Fruit fly (Drosophila melanogaster) whole organism, prepupa: ENCODE measurements around the gene RacGAP84C.
A peak's percentile ranks its signal among the peaks of the same experiment; 100 is the strongest.

Experiments
- Blimp-1 ChIP-seq: fragments of 200-800 bp; sonication (Bioruptor generic); optimal IDR thresholded peaks from 3 replicates; lab custom pipeline; 2017; ENCODE audit warnings: missing biosample characterization, missing genetic modification characterization, mild to moderate bottlenecking, moderate library complexity, missing genetic modification reagents
- CG10631 ChIP-seq: fragments of 200-800 bp; sonication (Bioruptor generic); optimal IDR thresholded peaks from 2 replicates; lab custom pipeline; 2016; ENCODE audit warnings: missing biosample characterization, missing genetic modification characterization
- CG10669 ChIP-seq: fragments of 200-800 bp; sonication (Bioruptor generic); optimal IDR thresholded peaks from 3 replicates; lab custom pipeline; 2018; ENCODE audit warnings: missing biosample characterization, mild to moderate bottlenecking, missing genetic modification characterization, moderate library complexity
- CG11294 ChIP-seq: fragments of 200-800 bp; sonication (Bioruptor generic); IDR thresholded peaks from 2 replicates; pipeline ENCODE4 v1.3.6; 2022; ENCODE audit warnings: missing biosample characterization, missing genetic modification characterization
- CG11762 ChIP-seq: fragments of 200-800 bp; sonication (Bioruptor generic); optimal IDR thresholded peaks from 3 replicates; lab custom pipeline; 2016; ENCODE audit warnings: missing biosample characterization, missing genetic modification characterization; ENCODE audit not compliant: insufficient read depth
- CG11902 ChIP-seq: fragments of 200-800 bp; sonication (Bioruptor generic); optimal IDR thresholded peaks from 3 replicates; lab custom pipeline; 2016; ENCODE audit warnings: missing biosample characterization, missing genetic modification characterization
- CG1621 ChIP-seq: fragments of 200-800 bp; sonication (Bioruptor generic); optimal IDR thresholded peaks from 3 replicates; lab custom pipeline; 2018; ENCODE audit warnings: missing biosample characterization, mild to moderate bottlenecking, missing genetic modification characterization
- CG16779 ChIP-seq: fragments of 200-800 bp; sonication (Bioruptor generic); optimal IDR thresholded peaks from 3 replicates; lab custom pipeline; 2017; ENCODE audit warnings: missing biosample characterization, mild to moderate bottlenecking, missing genetic modification characterization
- CG3032 ChIP-seq: fragments of 200-800 bp; optimal IDR thresholded peaks from 2 replicates; lab custom pipeline; 2019; ENCODE audit warnings: missing biosample characterization, mild to moderate bottlenecking, missing genetic modification characterization, moderate library complexity
- CG32006 ChIP-seq: fragments of 200-800 bp; sonication (Bioruptor generic); optimal IDR thresholded peaks from 3 replicates; lab custom pipeline; 2017; ENCODE audit warnings: missing biosample characterization, mild to moderate bottlenecking, missing genetic modification characterization
- CG34406 ChIP-seq: fragments of 200-800 bp; sonication (Bioruptor generic); optimal IDR thresholded peaks from 3 replicates; lab custom pipeline; 2016; ENCODE audit warnings: missing biosample characterization, missing genetic modification characterization
- CG3919 ChIP-seq: fragments of 200-800 bp; sonication (Bioruptor generic); optimal IDR thresholded peaks from 3 replicates; lab custom pipeline; 2016; ENCODE audit warnings: missing biosample characterization, missing genetic modification characterization
- CG6163 ChIP-seq: fragments of 200-800 bp; sonication (Bioruptor generic); IDR thresholded peaks from 3 replicates; pipeline ENCODE4 v1.3.6; 2022; ENCODE audit warnings: missing biosample characterization, missing genetic modification characterization
- CG6276 ChIP-seq: fragments of 200-800 bp; sonication (Bioruptor generic); optimal IDR thresholded peaks from 2 replicates; lab custom pipeline; 2017; ENCODE audit warnings: missing biosample characterization, mild to moderate bottlenecking, missing genetic modification characterization
- CG6792 ChIP-seq: fragments of 200-800 bp; sonication (Bioruptor generic); optimal IDR thresholded peaks from 3 replicates; lab custom pipeline; 2016; ENCODE audit warnings: missing biosample characterization, missing genetic modification characterization
- CG6854 ChIP-seq: fragments of 200-800 bp; sonication (Bioruptor generic); optimal IDR thresholded peaks from 2 replicates; lab custom pipeline; 2017; ENCODE audit warnings: missing biosample characterization, mild to moderate bottlenecking, missing genetic modification characterization
- CG7368 ChIP-seq: fragments of 200-800 bp; sonication (Bioruptor generic); optimal IDR thresholded peaks from 3 replicates; lab custom pipeline; 2016; ENCODE audit warnings: missing biosample characterization, missing genetic modification characterization
- CG8119 ChIP-seq: fragments of 200-800 bp; sonication (Bioruptor generic); IDR thresholded peaks from 3 replicates; pipeline ENCODE4 v1.3.6; 2022; ENCODE audit warnings: missing biosample characterization, missing genetic modification characterization
- CG8319 ChIP-seq: fragments of 200-800 bp; sonication (Bioruptor generic); optimal IDR thresholded peaks from 3 replicates; lab custom pipeline; 2016; ENCODE audit warnings: missing biosample characterization, missing genetic modification characterization
- CG8632 ChIP-seq: fragments of 200-800 bp; sonication (Bioruptor generic); optimal IDR thresholded peaks from 3 replicates; lab custom pipeline; 2016; ENCODE audit warnings: missing biosample characterization, missing genetic modification characterization
- CG9139 ChIP-seq: fragments of 200-800 bp; sonication (Bioruptor generic); optimal IDR thresholded peaks from 3 replicates; lab custom pipeline; 2017; ENCODE audit warnings: missing biosample characterization, mild to moderate bottlenecking, missing genetic modification characterization
- Eip75B ChIP-seq: fragments of 200-800 bp; sonication (Bioruptor generic); optimal IDR thresholded peaks from 3 replicates; lab custom pipeline; 2016; ENCODE audit warnings: missing biosample characterization, missing genetic modification characterization
- Eip78C ChIP-seq: fragments of 200-800 bp; sonication (Bioruptor generic); peaks from one replicate; lab custom pipeline; 2016; ENCODE audit warnings: missing biosample characterization, missing genetic modification characterization
- Eip93F ChIP-seq: fragments of 200-800 bp; sonication (Bioruptor generic); optimal IDR thresholded peaks from 2 replicates; lab custom pipeline; 2016; ENCODE audit warnings: missing biosample characterization, mild to moderate bottlenecking, missing genetic modification characterization
- Ets21C ChIP-seq: fragments of 200-800 bp; sonication (Bioruptor generic); optimal IDR thresholded peaks from 3 replicates; lab custom pipeline; 2016; ENCODE audit warnings: missing biosample characterization, missing genetic modification characterization
- Ets96B ChIP-seq: fragments of 200-800 bp; optimal IDR thresholded peaks from 2 replicates; lab custom pipeline; 2019; ENCODE audit warnings: missing biosample characterization, mild to moderate bottlenecking, missing genetic modification characterization, moderate library complexity
- Gug ChIP-seq: fragments of 200-800 bp; sonication (Bioruptor generic); IDR thresholded peaks from 2 replicates; pipeline ENCODE4 v1.3.6; 2022; ENCODE audit warnings: missing biosample characterization, missing genetic modification characterization
- Hr38 ChIP-seq: sonication (Bioruptor generic); optimal IDR thresholded peaks from 2 replicates; lab custom pipeline; 2016; ENCODE audit warnings: missing biosample characterization, missing genetic modification characterization
- Hr4 ChIP-seq: fragments of 200-800 bp; sonication (Bioruptor generic); optimal IDR thresholded peaks from 3 replicates; lab custom pipeline; 2016; ENCODE audit warnings: missing biosample characterization, missing genetic modification characterization
- Lpt ChIP-seq: fragments of 200-800 bp; sonication (Bioruptor generic); optimal IDR thresholded peaks from 3 replicates; lab custom pipeline; 2016; ENCODE audit warnings: missing biosample characterization, missing genetic modification characterization
- Met ChIP-seq: fragments of 200-800 bp; sonication (Bioruptor generic); optimal IDR thresholded peaks from 3 replicates; lab custom pipeline; 2016; ENCODE audit warnings: missing biosample characterization, missing genetic modification characterization
- OdsH ChIP-seq: fragments of 200-800 bp; sonication (Bioruptor generic); optimal IDR thresholded peaks from 3 replicates; lab custom pipeline; 2016; ENCODE audit warnings: missing biosample characterization, missing genetic modification characterization
- Smox ChIP-seq: fragments of 200-800 bp; sonication (Bioruptor generic); optimal IDR thresholded peaks from 3 replicates; lab custom pipeline; 2016; ENCODE audit warnings: missing biosample characterization, missing genetic modification characterization
- Sox102F ChIP-seq: fragments of 200-800 bp; sonication (Bioruptor generic); optimal IDR thresholded peaks from 2 replicates; lab custom pipeline; 2016; ENCODE audit warnings: missing biosample characterization, mild to moderate bottlenecking, missing genetic modification characterization
- Sox14 ChIP-seq: fragments of 200-800 bp; sonication (Bioruptor generic); optimal IDR thresholded peaks from 3 replicates; lab custom pipeline; 2016; ENCODE audit warnings: missing biosample characterization, missing genetic modification characterization
- Sox15 ChIP-seq: fragments of 200-800 bp; sonication (Bioruptor generic); optimal IDR thresholded peaks from 3 replicates; lab custom pipeline; 2016; ENCODE audit warnings: missing biosample characterization, missing genetic modification characterization
- achi ChIP-seq: fragments of 200-800 bp; sonication (Bioruptor generic); optimal IDR thresholded peaks from 3 replicates; lab custom pipeline; 2016; ENCODE audit warnings: missing biosample characterization, missing genetic modification characterization
- acj6 ChIP-seq: fragments of 200-800 bp; sonication (Bioruptor generic); optimal IDR thresholded peaks from 3 replicates; lab custom pipeline; 2016; ENCODE audit warnings: missing biosample characterization, missing genetic modification characterization
- cyc ChIP-seq: fragments of 200-800 bp; sonication (Bioruptor generic); optimal IDR thresholded peaks from 3 replicates; lab custom pipeline; 2016; ENCODE audit warnings: missing biosample characterization, missing genetic modification characterization
- dac ChIP-seq: fragments of 200-800 bp; sonication (Bioruptor generic); optimal IDR thresholded peaks from 2 replicates; lab custom pipeline; 2017; ENCODE audit warnings: missing biosample characterization, mild to moderate bottlenecking, missing genetic modification characterization
- dsx ChIP-seq: fragments of 200-800 bp; optimal IDR thresholded peaks from 3 replicates; lab custom pipeline; 2019; ENCODE audit warnings: missing biosample characterization, mild to moderate bottlenecking, missing genetic modification characterization, moderate library complexity; ENCODE audit not compliant: poor library complexity, severe bottlenecking
- eg ChIP-seq: fragments of 200-800 bp; sonication (Bioruptor generic); IDR thresholded peaks from 3 replicates; pipeline ENCODE4 v1.3.6; 2022; ENCODE audit warnings: missing biosample characterization, missing genetic modification characterization
- esn ChIP-seq: fragments of 200-800 bp; sonication (Bioruptor generic); optimal IDR thresholded peaks from 2 replicates; lab custom pipeline; 2016; ENCODE audit warnings: missing biosample characterization, mild to moderate bottlenecking, missing genetic modification characterization, moderate library complexity
- fd59A ChIP-seq: fragments of 200-800 bp; sonication (Bioruptor generic); optimal IDR thresholded peaks from 2 replicates; lab custom pipeline; 2017; ENCODE audit warnings: missing biosample characterization, mild to moderate bottlenecking, missing genetic modification characterization, missing genetic modification reagents
- fd85E ChIP-seq: fragments of 200-800 bp; sonication (Bioruptor generic); optimal IDR thresholded peaks from 3 replicates; lab custom pipeline; 2016; ENCODE audit warnings: missing biosample characterization, missing genetic modification characterization
- fkh ChIP-seq: fragments of 200-800 bp; sonication (Bioruptor generic); optimal IDR thresholded peaks from 3 replicates; lab custom pipeline; 2017; ENCODE audit warnings: missing biosample characterization, mild to moderate bottlenecking, missing genetic modification characterization, moderate library complexity
- lz ChIP-seq: fragments of 200-800 bp; sonication (Bioruptor generic); optimal IDR thresholded peaks from 3 replicates; lab custom pipeline; 2016; ENCODE audit warnings: missing biosample characterization, missing genetic modification characterization
- net ChIP-seq: fragments of 200-800 bp; sonication (Bioruptor generic); optimal IDR thresholded peaks from 3 replicates; lab custom pipeline; 2016; ENCODE audit warnings: missing biosample characterization, missing genetic modification characterization
- pdm3 ChIP-seq: fragments of 200-800 bp; sonication (Bioruptor generic); optimal IDR thresholded peaks from 3 replicates; lab custom pipeline; 2016; ENCODE audit warnings: missing biosample characterization, missing genetic modification characterization
- salr ChIP-seq, 2 experiments: fragments of 200-800 bp; sonication (Bioruptor generic); optimal IDR thresholded peaks; 3 replicates each; lab custom pipeline; 2016 to 2018; ENCODE audit warnings: missing biosample characterization in 2 of 2, missing genetic modification characterization in 2 of 2, mild to moderate bottlenecking in 1 of 2
- svp ChIP-seq: fragments of 200-800 bp; sonication (Bioruptor generic); peaks from one replicate; lab custom pipeline; 2016; ENCODE audit warnings: missing biosample characterization, missing genetic modification characterization
- topi ChIP-seq: fragments of 200-800 bp; sonication (Bioruptor generic); optimal IDR thresholded peaks from 3 replicates; lab custom pipeline; 2016; ENCODE audit warnings: missing biosample characterization, missing genetic modification characterization
- vri ChIP-seq: fragments of 200-800 bp; sonication (Bioruptor generic); optimal IDR thresholded peaks from 3 replicates; lab custom pipeline; 2016; ENCODE audit warnings: missing biosample characterization, mild to moderate bottlenecking, missing genetic modification characterization

RacGAP84C gene

DNA sequence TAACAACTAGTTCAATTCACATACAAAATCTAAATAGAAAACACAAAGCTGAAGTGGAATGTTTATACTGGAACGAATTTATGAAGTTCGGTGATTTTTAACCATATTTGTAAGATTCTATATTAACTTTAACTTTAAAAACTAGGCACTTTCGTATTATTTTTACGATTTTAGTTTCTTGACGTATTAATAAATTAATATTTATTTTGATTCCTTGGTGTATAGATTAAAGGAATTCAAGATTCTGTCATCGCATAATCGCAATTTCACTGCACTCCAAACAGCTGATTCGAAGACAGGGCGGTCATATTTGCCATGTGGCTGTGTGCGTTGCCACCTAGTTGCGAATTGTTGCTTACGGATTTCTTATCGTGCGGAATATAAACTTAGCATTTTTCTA, 36.3 kb upstream of the RacGAP84C start, which contains the start of the genes CG1227 and Dtwd2:
TSS of gene CG1227 (minus strand) at position 279 of the 400 bp plus-strand sequence.
TSS of gene Dtwd2 (plus strand) at position 336 of the 400 bp plus-strand sequence.
- TF ChIP-seq vri (GFP tag; lab: Kevin White, UChicago) (no peak), cyc (GFP tag; lab: Kevin White, UChicago) (peak; percentile 86), topi (GFP tag; lab: Kevin White, UChicago) (peak; percentile 93), pdm3 (GFP tag; lab: Kevin White, UChicago) (peak; percentile 93), Lpt (GFP tag; lab: Kevin White, UChicago) (peak; percentile 92), CG10669 (peak; percentile 94), CG6854 (GFP tag; lab: Kevin White, UChicago) (no peak), fd59A (GFP tag; lab: Kevin White, UChicago) (peak; percentile 88), CG6276 (GFP tag; lab: Kevin White, UChicago) (peak; percentile 95), Hr38 (no peak), Met (peak; percentile 92), achi (GFP tag; lab: Kevin White, UChicago) (peak; percentile 94), CG7368 (GFP tag; lab: Kevin White, UChicago) (peak; percentile 91), svp (peak; percentile 93), CG16779 (tag; lab: Kevin White, UChicago) (peak; percentile 93), CG9139 (GFP tag; lab: Kevin White, UChicago) (peak; percentile 91), Sox14 (GFP tag; lab: Kevin White, UChicago) (peak; percentile 90), Gug (GFP tag; lab: Robert Waterston, UW) (peak; percentile 95), Ets96B (peak; percentile 98), CG10631 (GFP tag; lab: Kevin White, UChicago) (peak; percentile 94), lz (GFP tag; lab: Kevin White, UChicago) (peak; percentile 93), Eip78C (GFP tag; lab: Kevin White, UChicago) (peak; percentile 99), CG6163 (peak; percentile 98), Sox102F (GFP tag; lab: Kevin White, UChicago) (peak; percentile 90), fkh (no peak), Ets21C (GFP tag; lab: Kevin White, UChicago) (peak; percentile 81), CG11294 (GFP tag; lab: Robert Waterston, UW) (peak; percentile 95), CG1621 (tag; lab: Kevin White, UChicago) (peak; percentile 91), eg (GFP tag; lab: Robert Waterston, UW) (peak; percentile 99), Eip93F (GFP tag; lab: Kevin White, UChicago) (peak; percentile 45), Eip75B (GFP tag; lab: Kevin White, UChicago) (peak; percentile 92), esn (GFP tag; lab: Kevin White, UChicago) (peak; percentile 96), net (GFP tag; lab: Kevin White, UChicago) (peak; percentile 94), Sox15 (GFP tag; lab: Kevin White, UChicago) (peak; percentile 76), CG8119 (GFP tag; lab: Robert Waterston, UW) (peak; percentile 98), dsx (GFP tag; lab: Kevin White, UChicago) (peak; percentile 96), dac (GFP tag; lab: Kevin White, UChicago) (peak; percentile 79), acj6 (GFP tag; lab: Kevin White, UChicago) (peak; percentile 94), CG3919 (peak; percentile 96), CG32006 (GFP tag; lab: Kevin White, UChicago) (peak; percentile 96), Smox (peak; percentile 92), CG3032 (tag; lab: Kevin White, UChicago) (peak; percentile 98), CG34406 (peak; percentile 96), Blimp-1 (GFP tag; lab: Kevin White, UChicago) (peak; percentile 79), OdsH (GFP tag; lab: Kevin White, UChicago) (peak; percentile 96), Hr4 (GFP tag; lab: Kevin White, UChicago) (peak; percentile 94), CG11762 (GFP tag; lab: Kevin White, UChicago) (peak; percentile 94), salr (GFP tag; optimal IDR thresholded peaks at IDR 0.05; lab: Kevin White, UChicago) (peak in 1 of 2 experiments; percentile 80), fd85E (GFP tag; lab: Kevin White, UChicago) (peak; percentile 77), CG6792 (peak; percentile 91), CG8319 (GFP tag; lab: Kevin White, UChicago) (peak; percentile 84), CG11902 (peak; percentile 75), CG8632 (GFP tag; lab: Kevin White, UChicago) (peak; percentile 96)
